Fruit fly (Drosophila melanogaster) whole organism, embryonic: Measurements from ENCODE around the gene Nagk.

Source experiments
- BtbVII ChIP-seq: fragments of 200-800 bp; sonication (Bioruptor generic); optimal IDR thresholded peaks from 3 replicates; lab custom pipeline; 2017; ENCODE audit warnings: missing biosample characterization, mild to moderate bottlenecking, missing genetic modification characterization
- C15 ChIP-seq: fragments of 200-800 bp; sonication (Bioruptor generic); IDR thresholded peaks from 3 replicates; pipeline ENCODE4 v1.3.6; 2022; ENCODE audit warnings: missing biosample characterization, missing genetic modification characterization
- CG10321 ChIP-seq: fragments of 200-800 bp; sonication (Bioruptor generic); IDR thresholded peaks from 2 replicates; pipeline ENCODE4 v1.3.6; 2022; ENCODE audit warnings: missing biosample characterization, missing genetic modification characterization
- CG10654 ChIP-seq: fragments of 200-800 bp; sonication (Bioruptor generic); optimal IDR thresholded peaks from 2 replicates; lab custom pipeline; 2016; ENCODE audit warnings: missing biosample characterization, missing genetic modification characterization
- CG14965 ChIP-seq: fragments of 200-800 bp; sonication (Bioruptor generic); optimal IDR thresholded peaks from 2 replicates; lab custom pipeline; 2016; ENCODE audit warnings: missing biosample characterization, missing genetic modification characterization, borderline replicate concordance
- CG15601 ChIP-seq: fragments of 200-800 bp; sonication (Bioruptor generic); optimal IDR thresholded peaks from 3 replicates; lab custom pipeline; 2019; ENCODE audit warnings: missing biosample characterization, mild to moderate bottlenecking, missing genetic modification characterization, moderate library complexity
- CG17385 ChIP-seq: fragments of 200-800 bp; sonication (Bioruptor generic); optimal IDR thresholded peaks from 3 replicates; lab custom pipeline; 2018; ENCODE audit warnings: missing biosample characterization, mild to moderate bottlenecking, missing genetic modification characterization
- CG17612 ChIP-seq: fragments of 200-800 bp; sonication (Bioruptor generic); IDR thresholded peaks from 2 replicates; pipeline ENCODE4 v1.3.6; 2022; ENCODE audit warnings: missing biosample characterization, missing genetic modification characterization
- CG2202 ChIP-seq: fragments of 200-800 bp; sonication (Bioruptor generic); optimal IDR thresholded peaks from 2 replicates; lab custom pipeline; 2018; ENCODE audit warnings: missing biosample characterization, mild to moderate bottlenecking, missing genetic modification characterization
- CG31441 ChIP-seq: fragments of 200-800 bp; sonication (Bioruptor generic); IDR thresholded peaks from 2 replicates; pipeline ENCODE4 v1.3.6; 2022; ENCODE audit warnings: missing biosample characterization, missing genetic modification characterization
- CG3838 ChIP-seq: fragments of 200-800 bp; sonication (Bioruptor generic); optimal IDR thresholded peaks from 3 replicates; lab custom pipeline; 2016; ENCODE audit warnings: missing biosample characterization, missing genetic modification characterization
- CG4820 ChIP-seq: fragments of 200-800 bp; sonication (Bioruptor generic); optimal IDR thresholded peaks from 3 replicates; lab custom pipeline; 2016; ENCODE audit warnings: missing biosample characterization, missing genetic modification characterization
- CG6175 ChIP-seq: fragments of 200-800 bp; sonication (Bioruptor generic); IDR thresholded peaks from 3 replicates; pipeline ENCODE4 v1.3.6; 2022; ENCODE audit warnings: missing biosample characterization, missing genetic modification characterization
- CG7357 ChIP-seq: fragments of 200-800 bp; sonication (Bioruptor generic); IDR thresholded peaks from 3 replicates; pipeline ENCODE4 v1.3.6; 2022; ENCODE audit warnings: missing biosample characterization, missing genetic modification characterization
- CG8089 ChIP-seq: fragments of 200-800 bp; sonication (Bioruptor generic); optimal IDR thresholded peaks from 3 replicates; lab custom pipeline; 2016; ENCODE audit warnings: missing biosample characterization, missing genetic modification characterization
- CG8290 ChIP-seq, 3 experiments: fragments of 200-800 bp; sonication (Bioruptor generic); optimal IDR thresholded peaks; 2 replicates each; lab custom pipeline; 2016 to 2019; ENCODE audit warnings: missing biosample characterization in 3 of 3, missing genetic modification characterization in 3 of 3, mild to moderate bottlenecking in 2 of 3, moderate library complexity in 1 of 3
- CG9609 ChIP-seq: fragments of 200-800 bp; sonication (Bioruptor generic); optimal IDR thresholded peaks from 3 replicates; lab custom pipeline; 2016; ENCODE audit warnings: missing biosample characterization, missing genetic modification characterization
- Chrac-16 ChIP-seq: fragments of 200-800 bp; sonication (Bioruptor generic); optimal IDR thresholded peaks from 3 replicates; lab custom pipeline; 2016; ENCODE audit warnings: missing biosample characterization, missing genetic modification characterization
- E2f2 ChIP-seq: fragments of 200-800 bp; sonication (Bioruptor generic); IDR thresholded peaks from 2 replicates; pipeline ENCODE4 v1.3.6; 2022; ENCODE audit warnings: missing biosample characterization, missing genetic modification characterization
- Fer3 ChIP-seq: fragments of 200-800 bp; sonication (Bioruptor generic); optimal IDR thresholded peaks from 2 replicates; lab custom pipeline; 2018; ENCODE audit warnings: missing biosample characterization, mild to moderate bottlenecking, missing genetic modification characterization, moderate library complexity
- H2.0 ChIP-seq: fragments of 200-800 bp; sonication (Bioruptor generic); IDR thresholded peaks from 2 replicates; pipeline ENCODE4 v1.3.6; 2022; ENCODE audit warnings: missing biosample characterization, missing genetic modification characterization
- HHEX ChIP-seq: fragments of 200-800 bp; sonication (Bioruptor generic); optimal IDR thresholded peaks from 3 replicates; lab custom pipeline; 2017; ENCODE audit warnings: missing biosample characterization, mild to moderate bottlenecking, missing genetic modification characterization, missing genetic modification reagents
- HLHmδ ChIP-seq: fragments of 200-800 bp; sonication (Bioruptor generic); optimal IDR thresholded peaks from 2 replicates; lab custom pipeline; 2018; ENCODE audit warnings: missing biosample characterization, mild to moderate bottlenecking, missing genetic modification characterization, moderate library complexity
- Hr78 ChIP-seq, 2 experiments: fragments of 200-800 bp in 1 of 2; fragments of >200 bp in 1 of 2; sonication (Bioruptor generic) in 1 of 2; optimal IDR thresholded peaks; 2 replicates each; lab custom pipeline; 2017 to 2019; ENCODE audit warnings: missing biosample characterization in 2 of 2, missing genetic modification characterization in 2 of 2, mild to moderate bottlenecking in 1 of 2, moderate library complexity in 1 of 2
- MTF-1 ChIP-seq: fragments of 200-800 bp; sonication (Bioruptor generic); optimal IDR thresholded peaks from 2 replicates; lab custom pipeline; 2018; ENCODE audit warnings: missing biosample characterization, mild to moderate bottlenecking, missing genetic modification characterization, borderline replicate concordance
- Optix ChIP-seq: fragments of 200-800 bp; sonication (Bioruptor generic); IDR thresholded peaks from 3 replicates; pipeline ENCODE4 v1.3.6; 2022; ENCODE audit warnings: missing biosample characterization, missing genetic modification characterization
- Ravus ChIP-seq: fragments of 200-800 bp; sonication (Bioruptor generic); IDR thresholded peaks from 2 replicates; pipeline ENCODE4 v1.3.6; 2022; ENCODE audit warnings: missing biosample characterization, missing genetic modification characterization
- Rfx ChIP-seq: fragments of 200-800 bp; sonication (Bioruptor generic); IDR thresholded peaks from 2 replicates; pipeline ENCODE4 v1.3.6; 2022; ENCODE audit warnings: missing biosample characterization, missing genetic modification characterization
- Usf ChIP-seq: fragments of 200-800 bp; sonication (Bioruptor generic); optimal IDR thresholded peaks from 2 replicates; lab custom pipeline; 2017; ENCODE audit warnings: missing genotype, missing biosample characterization, missing genetic modification characterization
- caup ChIP-seq: fragments of 200-800 bp; sonication (Bioruptor generic); optimal IDR thresholded peaks from 3 replicates; lab custom pipeline; 2017; ENCODE audit warnings: missing biosample characterization, mild to moderate bottlenecking, missing genetic modification characterization, moderate library complexity; ENCODE audit not compliant: severe bottlenecking
- corto ChIP-seq: fragments of 200-800 bp; sonication (Bioruptor generic); optimal IDR thresholded peaks from 2 replicates; lab custom pipeline; 2016; ENCODE audit warnings: missing biosample characterization, mild to moderate bottlenecking, missing genetic modification characterization, moderate library complexity
- da ChIP-seq: fragments of 200-800 bp; sonication (Bioruptor generic); optimal IDR thresholded peaks from 2 replicates; lab custom pipeline; 2016; ENCODE audit warnings: missing biosample characterization, missing genetic modification characterization
- exex ChIP-seq: fragments of 200-800 bp; sonication (Bioruptor generic); optimal IDR thresholded peaks from 4 replicates; lab custom pipeline; 2018; ENCODE audit warnings: missing biosample characterization, mild to moderate bottlenecking, missing genetic modification characterization, moderate library complexity
- ftz-f1 ChIP-seq: fragments of 200-800 bp; sonication (Bioruptor generic); optimal IDR thresholded peaks from 2 replicates; lab custom pipeline; 2016; ENCODE audit warnings: missing biosample characterization, missing genetic modification characterization
- hkb ChIP-seq, 2 experiments: fragments of 200-800 bp in 1 of 2; fragments of >200 bp in 1 of 2; sonication (Bioruptor generic) in 1 of 2; IDR thresholded peaks in 1 of 2; optimal IDR thresholded peaks in 1 of 2; 2 replicates each; pipeline versions ENCODE4 v1.3.6 to Lab custom; 2017 to 2022; ENCODE audit warnings: missing biosample characterization in 1 of 2, missing genetic modification characterization in 1 of 2
- hth ChIP-seq: fragments of >200 bp; optimal IDR thresholded peaks from 2 replicates; lab custom pipeline; 2017; ENCODE audit warnings: inconsistent platforms
- kay ChIP-seq: fragments of 200-800 bp; sonication (Bioruptor generic); optimal IDR thresholded peaks from 2 replicates; lab custom pipeline; 2016; ENCODE audit warnings: missing biosample characterization, missing genetic modification characterization
- lab ChIP-seq: fragments of 200-800 bp; sonication (Bioruptor generic); optimal IDR thresholded peaks from 3 replicates; lab custom pipeline; 2017; ENCODE audit warnings: missing biosample characterization, missing genetic modification characterization, mild to moderate bottlenecking, moderate library complexity, missing genetic modification reagents
- nau ChIP-seq: fragments of 200-800 bp; sonication (Bioruptor generic); optimal IDR thresholded peaks from 3 replicates; lab custom pipeline; 2017; ENCODE audit warnings: missing biosample characterization, mild to moderate bottlenecking, missing genetic modification characterization, missing genetic modification reagents
- nerfin-1 ChIP-seq: fragments of 200-800 bp; sonication (Bioruptor generic); optimal IDR thresholded peaks from 3 replicates; lab custom pipeline; 2019; ENCODE audit warnings: missing biosample characterization, mild to moderate bottlenecking, missing genetic modification characterization, moderate library complexity
- pnt ChIP-seq: fragments of 200-800 bp; sonication (Bioruptor generic); optimal IDR thresholded peaks from 3 replicates; lab custom pipeline; 2016; ENCODE audit warnings: missing biosample characterization, missing genetic modification characterization
- prd ChIP-seq, 3 experiments: fragments of >200 bp in 2 of 3; fragments of 200-800 bp in 1 of 3; sonication (Bioruptor generic) in 1 of 3; optimal IDR thresholded peaks in 2 of 3; IDR thresholded peaks in 1 of 3; 2 replicates in 2 of 3; 3 replicates in 1 of 3; pipeline versions ENCODE4 v1.3.6 to Lab custom; 2017 to 2022; ENCODE audit warnings: missing biosample characterization in 1 of 3, missing genetic modification characterization in 1 of 3
- rib ChIP-seq: fragments of 200-800 bp; sonication (Bioruptor generic); IDR thresholded peaks from 2 replicates; pipeline ENCODE4 v1.3.6; 2022; ENCODE audit warnings: missing biosample characterization, missing genetic modification characterization
- run ChIP-seq: fragments of 200-800 bp; sonication (Bioruptor generic); optimal IDR thresholded peaks from 3 replicates; lab custom pipeline; 2018; ENCODE audit warnings: missing biosample characterization, mild to moderate bottlenecking, missing genetic modification characterization
- shn ChIP-seq: fragments of 200-800 bp; sonication (Bioruptor generic); optimal IDR thresholded peaks from 3 replicates; lab custom pipeline; 2016; ENCODE audit warnings: missing biosample characterization, missing genetic modification characterization
- tap ChIP-seq: fragments of 200-800 bp; optimal IDR thresholded peaks from 3 replicates; lab custom pipeline; 2019; ENCODE audit warnings: missing biosample characterization, mild to moderate bottlenecking, missing genetic modification characterization, moderate library complexity
- wek ChIP-seq: fragments of 200-800 bp; sonication (Bioruptor generic); optimal IDR thresholded peaks from 3 replicates; lab custom pipeline; 2018; ENCODE audit warnings: missing biosample characterization, mild to moderate bottlenecking, missing genetic modification characterization, moderate library complexity
- yki ChIP-seq: fragments of >200 bp; optimal IDR thresholded peaks from 3 replicates; lab custom pipeline; 2018

Gene Nagk

dm6 chr3R:15342926-15343685 lies at the start of gene Nagk (continued):
- TF ChIP-seq caup (GFP tag; lab: Kevin White, UChicago) (peak; percentile 34), CG6175 (GFP tag; lab: Robert Waterston, UW) (no peak), nau (GFP tag; lab: Kevin White, UChicago) (no peak), da (GFP tag; lab: Kevin White, UChicago) (no peak), E2f2 (GFP tag; lab: Robert Waterston, UW) (peak; percentile 87), BtbVII (GFP tag; lab: Kevin White, UChicago) (peak; percentile 65), wek (GFP tag; lab: Kevin White, UChicago) (peak; percentile 13), run (tag; lab: Kevin White, UChicago) (no peak), nerfin-1 (tag; lab: Kevin White, UChicago) (peak; percentile 28), CG7357 (GFP tag; lab: Robert Waterston, UW) (no peak), lab (GFP tag; lab: Kevin White, UChicago) (peak; percentile 53), CG10654 (GFP tag; lab: Kevin White, UChicago) (peak; percentile 38), Optix (GFP tag; lab: Robert Waterston, UW) (0 out of 3 replicates have a peak, but pooled peaks have one; percentile 17), Fer3 (tag; lab: Kevin White, UChicago) (no peak), CG2202 (tag; lab: Kevin White, UChicago) (peak; percentile 27), Chrac-16 (GFP tag; lab: Kevin White, UChicago) (peak; percentile 62), CG14965 (GFP tag; lab: Kevin White, UChicago) (no peak), Usf (GFP tag; lab: Kevin White, UChicago) (peak; percentile 31), pnt (GFP tag; lab: Kevin White, UChicago) (no peak), corto (GFP tag; lab: Kevin White, UChicago) (no peak), yki (no peak), CG4820 (GFP tag; lab: Kevin White, UChicago) (peak; percentile 53), CG31441 (GFP tag; lab: Robert Waterston, UW) (peak; percentile 70), HHEX (GFP tag; lab: Kevin White, UChicago) (peak; percentile 27), CG9609 (GFP tag; lab: Kevin White, UChicago) (peak; percentile 25), hth (lab: Kevin White, UChicago) (no peak), CG17612 (GFP tag; lab: Robert Waterston, UW) (no peak), kay (GFP tag; lab: Kevin White, UChicago) (peak; percentile 52), CG17385 (GFP tag; lab: Kevin White, UChicago) (peak; percentile 64), MTF-1 (GFP tag; lab: Kevin White, UChicago) (peak; percentile 40), CG15601 (tag; lab: Kevin White, UChicago) (peak; percentile 14), Hr78 (GFP tag; optimal IDR thresholded peaks at IDR 0.05; lab: Kevin White, UChicago) (peak in 1 of 2 experiments; percentile 48), rib (GFP tag; lab: Robert Waterston, UW) (0 out of 2 replicates have a peak, but pooled peaks have one; percentile 22), tap (tag; lab: Kevin White, UChicago) (no peak), CG3838 (no peak), CG8089 (peak; percentile 19), prd (optimal IDR thresholded peaks at IDR 0.05; lab: Kevin White, UChicago) (no peak), prd (GFP tag; IDR thresholded peaks at IDR 0.05; lab: Robert Waterston, UW) (peak; percentile 40), H2.0 (peak; percentile 44; the same call in 1 of the 2 replicates), shn (GFP tag; lab: Kevin White, UChicago) (peak; percentile 39), hkb (optimal IDR thresholded peaks at IDR 0.05; lab: Kevin White, UChicago) (no peak), hkb (GFP tag; IDR thresholded peaks at IDR 0.05; lab: Robert Waterston, UW) (peak; percentile 49; the same call in 1 of the 2 replicates), HLHmδ (GFP tag; lab: Kevin White, UChicago) (no peak), CG10321 (no peak), Rfx (peak; percentile 44), exex (tag; lab: Kevin White, UChicago) (peak; percentile 47), Ravus (GFP tag; lab: Robert Waterston, UW) (no peak), CG8290 (GFP tag; optimal IDR thresholded peaks at IDR 0.05; lab: Kevin White, UChicago) (no peak), CG8290 (tag; optimal IDR thresholded peaks at IDR 0.05; lab: Kevin White, UChicago) (peak in 1 of 2 experiments; percentile 80), C15 (GFP tag; lab: Robert Waterston, UW) (no peak), ftz-f1 (peak; percentile 34)
